Worm (Caenorhabditis elegans) whole organism, L4 larva: ENCODE measurements around the gene mtpn-1.

ENCODE experiments used
- T20F7.1 ChIP-seq: fragments of 200-800 bp; sonication (Bioruptor generic); optimal IDR thresholded peaks from 2 replicates; lab custom pipeline; 2018; ENCODE audit warnings: mild to moderate bottlenecking, missing genetic modification characterization, missing compliant biosample characterization
- Y48G9A.11 ChIP-seq: fragments of 200-800 bp; sonication (Bioruptor generic); IDR thresholded peaks from 2 replicates; pipeline ENCODE4 v1.3.6; 2022; ENCODE audit warnings: missing genetic modification reagents, missing genetic modification characterization, missing compliant biosample characterization
- ZK546.5 ChIP-seq, 2 experiments: sonication (generic microtip); optimal IDR thresholded peaks; 2 replicates each; lab custom pipeline; 2017; ENCODE audit warnings: missing biosample characterization in 2 of 2, missing genetic modification characterization in 2 of 2
- aha-1 ChIP-seq: fragments of 150-350 bp; peaks from one replicate; lab custom pipeline; 2014; ENCODE audit warnings: missing biosample characterization, missing genetic modification characterization
- ces-1 ChIP-seq: fragments of 150-350 bp; sonication (generic microtip); optimal IDR thresholded peaks from 4 replicates; lab custom pipeline; 2014; ENCODE audit warnings: missing biosample characterization, missing genetic modification reagents, missing genetic modification characterization
- cey-2 ChIP-seq: sonication (generic microtip); optimal IDR thresholded peaks from 3 replicates; lab custom pipeline; 2017; ENCODE audit warnings: missing genetic modification characterization, mild to moderate bottlenecking, missing compliant biosample characterization, antibody characterized with exemption, borderline replicate concordance; ENCODE audit not compliant: insufficient read depth
- daf-12 ChIP-seq: fragments of 150-350 bp; optimal IDR thresholded peaks from 2 replicates; lab custom pipeline; 2014; ENCODE audit warnings: missing biosample characterization, missing genetic modification reagents, missing genetic modification characterization
- daf-16 ChIP-seq, 3 experiments: sonication (generic microtip); optimal IDR thresholded peaks; 2 replicates each; lab custom pipeline; 2016 to 2017; ENCODE audit warnings: missing genetic modification characterization in 3 of 3, missing genetic modification reagents in 3 of 3, mild to moderate bottlenecking in 2 of 3, missing compliant biosample characterization in 2 of 3, missing biosample characterization in 1 of 3, moderate library complexity in 1 of 3
- daf-8 ChIP-seq: fragments of 200-800 bp; sonication (Bioruptor generic); IDR thresholded peaks from 2 replicates; pipeline ENCODE4 v1.3.6; 2022; ENCODE audit warnings: missing genetic modification characterization, missing compliant biosample characterization
- dmd-6 ChIP-seq: fragments of 200-800 bp; sonication (Bioruptor generic); IDR thresholded peaks from 2 replicates; pipeline ENCODE4 v1.3.6; 2022; ENCODE audit warnings: missing genetic modification reagents, missing genetic modification characterization, missing compliant biosample characterization
- duxl-1 ChIP-seq: sonication (generic microtip); optimal IDR thresholded peaks from 2 replicates; lab custom pipeline; 2016; ENCODE audit warnings: mild to moderate bottlenecking, missing genetic modification characterization, moderate library complexity, missing compliant biosample characterization; ENCODE audit not compliant: poor library complexity
- dve-1 ChIP-seq: sonication (generic microtip); optimal IDR thresholded peaks from 2 replicates; lab custom pipeline; 2017; ENCODE audit warnings: antibody characterized with exemption, mild to moderate bottlenecking, missing genetic modification characterization, missing compliant biosample characterization; ENCODE audit not compliant: insufficient read depth
- egl-27 ChIP-seq: sonication (generic microtip); optimal IDR thresholded peaks from 3 replicates; lab custom pipeline; 2017; ENCODE audit warnings: missing biosample characterization, missing genetic modification reagents, missing genetic modification characterization
- fkh-10 ChIP-seq: fragments of 150-350 bp; optimal IDR thresholded peaks from 2 replicates; lab custom pipeline; 2014; ENCODE audit warnings: missing biosample characterization, missing genetic modification reagents, missing genetic modification characterization
- fos-1 ChIP-seq: fragments of 150-350 bp; optimal IDR thresholded peaks from 2 replicates; lab custom pipeline; 2014; ENCODE audit warnings: missing biosample characterization, missing genetic modification characterization
- gei-8 ChIP-seq: fragments of 200-800 bp; sonication (Bioruptor generic); optimal IDR thresholded peaks from 2 replicates; lab custom pipeline; 2018; ENCODE audit warnings: mild to moderate bottlenecking, missing genetic modification characterization, missing compliant biosample characterization
- hlh-11 ChIP-seq: fragments of 200-800 bp; sonication (Bioruptor generic); optimal IDR thresholded peaks from 2 replicates; lab custom pipeline; 2018; ENCODE audit warnings: mild to moderate bottlenecking, missing genetic modification characterization, missing compliant biosample characterization
- jun-1 ChIP-seq: fragments of 150-350 bp; optimal IDR thresholded peaks from 2 replicates; lab custom pipeline; 2014; ENCODE audit warnings: missing biosample characterization, missing genetic modification reagents, missing genetic modification characterization
- madf-9 ChIP-seq: fragments of 200-800 bp; sonication (Bioruptor generic); conservative IDR thresholded peaks from 2 replicates; pipeline ENCODE4 v1.3.6; 2022; ENCODE audit warnings: missing genetic modification reagents, missing genetic modification characterization, missing compliant biosample characterization
- mes-2 ChIP-seq: sonication (generic microtip); optimal IDR thresholded peaks from 2 replicates; lab custom pipeline; 2016; ENCODE audit warnings: missing genotype, mild to moderate bottlenecking, missing genetic modification characterization, missing compliant biosample characterization; ENCODE audit not compliant: poor library complexity, severe bottlenecking
- mxl-2 ChIP-seq: fragments of 200-800 bp; sonication (Bioruptor generic); conservative IDR thresholded peaks from 2 replicates; pipeline ENCODE4 v1.3.6; 2022; ENCODE audit warnings: missing genetic modification reagents, missing genetic modification characterization, missing compliant biosample characterization
- mxl-3 ChIP-seq: fragments of 200-800 bp; sonication (Bioruptor generic); optimal IDR thresholded peaks from 2 replicates; lab custom pipeline; 2018; ENCODE audit warnings: mild to moderate bottlenecking, missing genetic modification characterization, missing compliant biosample characterization
- nhr-10 ChIP-seq: fragments of 150-350 bp; optimal IDR thresholded peaks from 2 replicates; lab custom pipeline; 2014; ENCODE audit warnings: missing biosample characterization, missing genetic modification characterization
- nhr-11 ChIP-seq: fragments of 150-350 bp; optimal IDR thresholded peaks from 2 replicates; lab custom pipeline; 2014; ENCODE audit warnings: missing biosample characterization, missing genetic modification characterization
- nhr-111 ChIP-seq: fragments of 200-800 bp; sonication (Bioruptor generic); optimal IDR thresholded peaks from 2 replicates; lab custom pipeline; 2018; ENCODE audit warnings: mild to moderate bottlenecking, missing genetic modification characterization, missing compliant biosample characterization
- nhr-28 ChIP-seq: fragments of 150-350 bp; optimal IDR thresholded peaks from 2 replicates; lab custom pipeline; 2014; ENCODE audit warnings: missing biosample characterization, missing genetic modification characterization
- nhr-48 ChIP-seq: sonication (generic microtip); optimal IDR thresholded peaks from 2 replicates; lab custom pipeline; 2016; ENCODE audit warnings: mild to moderate bottlenecking, missing genetic modification characterization, missing compliant biosample characterization
- nhr-6 ChIP-seq: fragments of 150-350 bp; optimal IDR thresholded peaks from 2 replicates; lab custom pipeline; 2014; ENCODE audit warnings: missing biosample characterization, missing genetic modification characterization
- php-3 ChIP-seq: fragments of 200-800 bp; sonication (Bioruptor generic); IDR thresholded peaks from 2 replicates; pipeline ENCODE4 v1.3.6; 2022; ENCODE audit warnings: missing genetic modification reagents, missing genetic modification characterization, missing compliant biosample characterization
- pqm-1 ChIP-seq: sonication (generic microtip); optimal IDR thresholded peaks from 2 replicates; lab custom pipeline; 2017; ENCODE audit warnings: missing biosample characterization, missing genetic modification characterization
- rbr-2 ChIP-seq: sonication (generic microtip); optimal IDR thresholded peaks from 2 replicates; lab custom pipeline; 2016; ENCODE audit warnings: missing genotype, missing genetic modification characterization, missing compliant biosample characterization
- unc-39 ChIP-seq: sonication (generic microtip); optimal IDR thresholded peaks from 2 replicates; lab custom pipeline; 2017; ENCODE audit warnings: missing biosample characterization, missing genetic modification characterization
- zfp-2 ChIP-seq: sonication (generic microtip); optimal IDR thresholded peaks from 2 replicates; lab custom pipeline; 2016; ENCODE audit warnings: mild to moderate bottlenecking, missing genetic modification characterization, missing compliant biosample characterization
- zip-11 ChIP-seq: fragments of 200-800 bp; sonication (Bioruptor generic); IDR thresholded peaks from 2 replicates; pipeline ENCODE4 v1.3.6; 2022; ENCODE audit warnings: missing genetic modification characterization, missing compliant biosample characterization
- zip-2 ChIP-seq: fragments of 150-350 bp; optimal IDR thresholded peaks from 2 replicates; lab custom pipeline; 2014; ENCODE audit warnings: missing biosample characterization, missing genetic modification characterization
- ztf-11 ChIP-seq: fragments of 150-350 bp; optimal IDR thresholded peaks from 2 replicates; lab custom pipeline; 2014; ENCODE audit warnings: missing biosample characterization, missing genetic modification characterization

mtpn-1 gene

ce11 chrX:2368042-2368814, 39.0 kb upstream of the mtpn-1 start (continued):
- no peak for TF ChIP-seq zfp-2 (tag; lab: Kevin White, UChicago)
- TF ChIP-seq dmd-6 (GFP tag; lab: Robert Waterston, UW), result no peak
- peak; percentile 32 for TF ChIP-seq hlh-11
- TF ChIP-seq madf-9 (GFP tag; lab: Robert Waterston, UW), result no peak

ce11 chrX:2369073-2369472, 38.2 kb upstream of the mtpn-1 start:
- TF ChIP-seq php-3 (GFP tag; lab: Robert Waterston, UW) (0 out of 2 replicates have a peak, but pooled peaks have one; percentile 23), pqm-1 (tag; lab: Kevin White, UChicago) (no peak), daf-16 (GFP tag; optimal IDR thresholded peaks at IDR 0.05; lab: Kevin White, UChicago) (no peak), daf-16 (tag; optimal IDR thresholded peaks at IDR 0.05; lab: Kevin White, UChicago) (peak; percentile 89), dve-1 (tag; lab: Kevin White, UChicago) (peak; percentile 29)

DNA sequence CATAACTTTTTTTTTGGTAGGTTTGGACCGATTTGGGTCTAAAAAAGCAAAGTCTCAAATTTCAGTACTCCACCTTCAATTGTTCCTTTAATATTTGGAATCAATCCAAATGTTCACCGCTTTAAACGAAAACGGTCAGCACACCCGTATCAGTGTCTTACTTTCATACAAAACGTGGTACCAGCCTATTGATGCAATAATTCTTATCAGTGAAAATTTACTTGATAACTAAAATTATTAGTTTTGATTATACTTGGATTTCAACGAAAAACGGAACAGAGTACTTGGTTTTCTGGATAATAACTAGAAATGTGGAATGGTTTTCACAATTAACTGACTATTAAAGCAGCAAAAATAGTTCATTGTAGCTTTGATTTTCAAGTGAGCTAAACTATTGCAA, 36.6 kb upstream of the mtpn-1 start:
- TF ChIP-seq nhr-11 (no peak), daf-12 (tag; lab: Kevin White, UChicago) (no peak), pqm-1 (tag; lab: Kevin White, UChicago) (peak; percentile 82), duxl-1 (tag; lab: Kevin White, UChicago) (no peak), daf-16 (GFP tag; optimal IDR thresholded peaks at IDR 0.05; lab: Kevin White, UChicago) (no peak), daf-16 (tag; optimal IDR thresholded peaks at IDR 0.05; lab: Kevin White, UChicago) (peak; percentile 72), nhr-6 (no peak), mxl-2 (no peak), daf-8 (GFP tag; lab: Robert Waterston, UW) (no peak), mes-2 (tag; lab: Kevin White, UChicago) (peak; percentile 3), jun-1 (tag; lab: Kevin White, UChicago) (no peak), hlh-11 (peak; percentile 38), nhr-48 (tag; lab: Kevin White, UChicago) (no peak), unc-39 (tag; lab: Kevin White, UChicago) (no peak), ztf-11 (tag; lab: Kevin White, UChicago) (no peak), Y48G9A.11 (GFP tag; lab: Robert Waterston, UW) (no peak), ZK546.5 (tag; optimal IDR thresholded peaks at IDR 0.05; lab: Kevin White, UChicago) (no peak), T20F7.1 (GFP tag; lab: Kevin White, UChicago) (no peak), php-3 (GFP tag; lab: Robert Waterston, UW) (peak; percentile 43; the same call in 1 of the 2 replicates), nhr-10 (tag; lab: Kevin White, UChicago) (no peak), fos-1 (no peak), mxl-3 (GFP tag; lab: Kevin White, UChicago) (peak; percentile 38), nhr-28 (peak; percentile 54), zfp-2 (tag; lab: Kevin White, UChicago) (no peak), aha-1 (tag; lab: Kevin White, UChicago) (no peak), fkh-10 (GFP tag; lab: Kevin White, UChicago) (no peak), zip-2 (tag; lab: Kevin White, UChicago) (no peak), rbr-2 (no peak), egl-27 (no peak), cey-2 (tag; lab: Kevin White, UChicago) (no peak), gei-8 (GFP tag; lab: Kevin White, UChicago) (no peak), dve-1 (tag; lab: Kevin White, UChicago) (peak; percentile 39), zip-11 (GFP tag; lab: Robert Waterston, UW) (no peak), ces-1 (no peak), nhr-111 (no peak)
